Worm (Caenorhabditis elegans): ENCODE data around the gene pho-8.

pho-8 gene

ce11 chrV:11809935-11810334, 23.5 kb upstream of the pho-8 start:
- TF ChIP-seq him-1 (tag; optimal IDR thresholded peaks at IDR 0.05) (no peak), W03F9.2 (tag; optimal IDR thresholded peaks at IDR 0.05) (no peak), dao-5 (tag; optimal IDR thresholded peaks at IDR 0.05) (no peak)

- TF ChIP-seq him-1 (tag; optimal IDR thresholded peaks at IDR 0.05) (no peak), W03F9.2 (tag; optimal IDR thresholded peaks at IDR 0.05) (no peak), dao-5 (tag; optimal IDR thresholded peaks at IDR 0.05) (no peak)
Observed at ce11 chrV:11811921-11812320, 21.5 kb upstream of the pho-8 start, which contains the start of gene D2023.3. Gene D2023.3 (minus strand): TSS chrV:11812021.

- TF ChIP-seq W03F9.2 (tag; optimal IDR thresholded peaks at IDR 0.05) (no peak), dao-5 (tag; optimal IDR thresholded peaks at IDR 0.05) (no peak), him-1 (tag; optimal IDR thresholded peaks at IDR 0.05) (no peak)
Observed at ce11 chrV:11815566-11815965, 17.9 kb upstream of the pho-8 start.

- TF ChIP-seq him-1 (tag; optimal IDR thresholded peaks at IDR 0.05) = no peak
- no peak for TF ChIP-seq dao-5 (tag; optimal IDR thresholded peaks at IDR 0.05)
- no peak for TF ChIP-seq W03F9.2 (tag; optimal IDR thresholded peaks at IDR 0.05)
Observed at ce11 chrV:11817263-11817726, 16.1 kb upstream of the pho-8 start.

- TF ChIP-seq W03F9.2 (tag; optimal IDR thresholded peaks at IDR 0.05) = no peak
Observed at ce11 chrV:11818064-11818463, 15.4 kb upstream of the pho-8 start.

- TF ChIP-seq dao-5 (tag; optimal IDR thresholded peaks at IDR 0.05) = no peak
- no peak for TF ChIP-seq W03F9.2 (tag; optimal IDR thresholded peaks at IDR 0.05)
- no peak for TF ChIP-seq him-1 (tag; optimal IDR thresholded peaks at IDR 0.05)
Observed at ce11 chrV:11818786-11819185, 14.6 kb upstream of the pho-8 start.

- TF ChIP-seq W03F9.2 (tag; optimal IDR thresholded peaks at IDR 0.05) = no peak
- no peak for TF ChIP-seq dao-5 (tag; optimal IDR thresholded peaks at IDR 0.05)
- TF ChIP-seq him-1 (tag; optimal IDR thresholded peaks at IDR 0.05) = no peak
Observed at ce11 chrV:11819451-11819850, 14.0 kb upstream of the pho-8 start.

- TF ChIP-seq dao-5 (tag; optimal IDR thresholded peaks at IDR 0.05) (no peak), him-1 (tag; optimal IDR thresholded peaks at IDR 0.05) (no peak), W03F9.2 (tag; optimal IDR thresholded peaks at IDR 0.05) (no peak)
Observed at ce11 chrV:11820551-11820950, 12.9 kb upstream of the pho-8 start.

- TF ChIP-seq W03F9.2 (tag; optimal IDR thresholded peaks at IDR 0.05) (peak; percentile 8), him-1 (tag; optimal IDR thresholded peaks at IDR 0.05) (no peak)
Observed at ce11 chrV:11822461-11822939, 10.9 kb upstream of the pho-8 start, which contains the start of gene pyc-1. Gene pyc-1 (minus strand): TSS chrV:11822529.

- no peak for TF ChIP-seq him-1 (tag; optimal IDR thresholded peaks at IDR 0.05)
- peak; percentile 35 for TF ChIP-seq W03F9.2 (tag; optimal IDR thresholded peaks at IDR 0.05)
Observed at ce11 chrV:11823978-11824377, 9.4 kb upstream of the pho-8 start.

ce11 chrV:11825662-11826061, 7.8 kb upstream of the pho-8 start, which contains the start of gene D2023.4:
Gene D2023.4 (minus strand): TSS chrV:11825762.
- TF ChIP-seq dao-5 (tag; optimal IDR thresholded peaks at IDR 0.05) (no peak), him-1 (tag; optimal IDR thresholded peaks at IDR 0.05) (no peak), W03F9.2 (tag; optimal IDR thresholded peaks at IDR 0.05) (no peak)

- no peak for TF ChIP-seq him-1 (tag; optimal IDR thresholded peaks at IDR 0.05)
- no peak for TF ChIP-seq dao-5 (tag; optimal IDR thresholded peaks at IDR 0.05)
- no peak for TF ChIP-seq W03F9.2 (tag; optimal IDR thresholded peaks at IDR 0.05)
Observed at ce11 chrV:11826967-11827366, 6.5 kb upstream of the pho-8 start, which contains the start of the genes mpst-1 and D2023.6. Gene mpst-1 (minus strand): TSS chrV:11827067. Gene D2023.6 (plus strand): TSS chrV:11827354.

ce11 chrV:11829282-11829681, 4.1 kb upstream of the pho-8 start, which contains the start of gene col-158:
Gene col-158 (plus strand): TSS chrV:11829582.
- TF ChIP-seq him-1 (tag; optimal IDR thresholded peaks at IDR 0.05) (no peak), W03F9.2 (tag; optimal IDR thresholded peaks at IDR 0.05) (no peak), dao-5 (tag; optimal IDR thresholded peaks at IDR 0.05) (no peak)

ce11 chrV:11836073-11836472, 2.7 kb downstream of the pho-8 start, which contains the start of gene R13H4.2:
Gene R13H4.2 (plus strand): TSS chrV:11836391.
- TF ChIP-seq him-1 (tag; optimal IDR thresholded peaks at IDR 0.05) (no peak), dao-5 (tag; optimal IDR thresholded peaks at IDR 0.05) (no peak), W03F9.2 (tag; optimal IDR thresholded peaks at IDR 0.05) (no peak)

ce11 chrV:11839220-11839619, 5.8 kb downstream of the pho-8 start, which contains the start of gene idpb-5:
Gene idpb-5 (plus strand): TSS chrV:11839520.
- TF ChIP-seq dao-5 (tag; optimal IDR thresholded peaks at IDR 0.05) = no peak
